Worm (Caenorhabditis elegans): Measurements from ENCODE around the gene txt-9.
A peak's percentile ranks its signal among the peaks of the same experiment; 100 is the strongest.

Gene txt-9

DNA sequence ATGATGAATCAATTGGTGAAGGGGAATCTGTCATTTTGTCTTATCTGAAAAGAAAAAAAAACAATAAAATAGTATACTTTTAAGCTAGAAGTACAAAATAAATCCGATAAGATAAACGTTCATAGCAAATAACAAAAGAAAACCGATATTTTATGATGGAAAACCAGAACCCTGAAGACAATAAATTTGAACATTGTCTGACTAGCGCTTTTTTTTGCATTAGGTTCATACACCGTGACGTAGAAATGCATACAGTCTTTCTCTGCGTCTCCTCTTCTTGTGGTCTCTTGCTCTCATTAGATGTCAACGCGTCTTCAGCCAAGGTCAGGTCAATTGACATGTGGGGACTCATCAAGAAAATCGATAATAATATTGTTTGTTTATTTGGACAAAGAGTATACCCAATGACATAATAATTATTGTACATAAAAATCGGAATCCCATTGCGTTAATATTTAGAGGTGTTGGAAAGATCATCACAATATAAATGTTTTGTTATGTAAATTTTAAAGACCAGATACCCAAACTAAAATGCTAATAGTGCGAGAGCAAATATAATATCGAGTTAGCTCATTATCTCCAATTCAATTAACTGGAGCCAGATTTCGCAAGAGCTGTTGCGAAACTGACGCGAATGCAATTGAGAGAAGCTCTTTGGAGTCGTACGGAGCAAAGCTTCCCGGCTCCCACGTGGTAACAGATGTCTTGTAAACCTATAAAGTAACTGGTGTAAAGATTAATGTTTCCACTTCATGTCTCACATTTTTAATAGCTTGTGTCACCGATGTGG lies 4.3 kb upstream of the txt-9 start, which contains the start of gene dsh-2 (continued):
- TF ChIP-seq egl-43 (GFP tag; IDR thresholded peaks at IDR 0.05) (no peak), Y105C5A.15 (GFP tag; IDR thresholded peaks at IDR 0.05) (no peak), F26F4.8 (GFP tag; conservative IDR thresholded peaks at IDR 0.05) (no peak), nhr-10 (tag; optimal IDR thresholded peaks at IDR 0.05) (no peak), tag-97 (GFP tag; IDR thresholded peaks at IDR 0.05) (no peak), nhr-237 (tag; optimal IDR thresholded peaks at IDR 0.05) (no peak), lin-39 (tag; optimal IDR thresholded peaks at IDR 0.05) (no peak), ceh-62 (tag; optimal IDR thresholded peaks at IDR 0.05) (no peak), nhr-11 (tag; optimal IDR thresholded peaks at IDR 0.05) (no peak), set-16 (GFP tag; IDR thresholded peaks at IDR 0.05) (no peak), mdt-29 (GFP tag; IDR thresholded peaks at IDR 0.05) (no peak), ceh-20 (GFP tag; IDR thresholded peaks at IDR 0.05) (no peak), T20F7.1 (GFP tag; optimal IDR thresholded peaks at IDR 0.05) (no peak), daf-12 (tag; optimal IDR thresholded peaks at IDR 0.05) (no peak), unc-130 (GFP tag; optimal IDR thresholded peaks at IDR 0.05) (peak; percentile 27), daf-19 (GFP tag; conservative IDR thresholded peaks at IDR 0.05) (no peak), mdl-1 (tag; optimal IDR thresholded peaks at IDR 0.05) (peak in 1 of 2 experiments; percentile 30), Y5F2A.4 (GFP tag; optimal IDR thresholded peaks at IDR 0.05) (no peak), ceh-44 (GFP tag; IDR thresholded peaks at IDR 0.05) (no peak), sdz-12 (GFP tag; optimal IDR thresholded peaks at IDR 0.05) (no peak), ZK546.5 (tag; optimal IDR thresholded peaks at IDR 0.05) (no peak), hif-1 (tag; optimal IDR thresholded peaks at IDR 0.05) (no peak), spr-3 (GFP tag; optimal IDR thresholded peaks at IDR 0.05) (no peak), duxl-1 (tag; optimal IDR thresholded peaks at IDR 0.05; ENCODE audit: poor library complexity) (peak; percentile 45)

DNA sequence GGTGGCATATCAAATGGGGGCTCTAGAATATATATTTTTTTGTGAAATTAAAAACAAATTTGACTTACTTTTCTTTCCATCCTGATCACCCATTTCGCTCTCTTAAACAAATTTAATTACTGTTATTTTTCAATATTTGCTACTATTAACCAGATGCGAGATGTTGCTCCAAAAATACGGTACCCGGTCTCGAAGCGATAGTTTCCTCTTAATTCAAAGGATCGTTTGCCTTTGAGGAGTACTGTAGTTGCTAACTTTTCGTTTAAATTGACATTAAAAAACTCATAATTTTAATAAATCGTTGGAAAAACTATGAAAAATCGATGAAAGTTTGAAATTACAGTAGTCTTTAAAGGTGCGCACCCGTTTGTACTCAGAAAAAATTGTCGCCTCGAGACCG lies 2.2 kb upstream of the txt-9 start, which contains the start of gene C04G6.4:
Gene C04G6.4, minus strand, starts transcription at position 101 of the 400 bp plus-strand sequence.
- TF ChIP-seq dmd-9 (GFP tag; IDR thresholded peaks at IDR 0.05) (no peak), dmd-8 (GFP tag; IDR thresholded peaks at IDR 0.05) (no peak), T20F7.1 (GFP tag; optimal IDR thresholded peaks at IDR 0.05) (no peak), hlh-11 (tag; optimal IDR thresholded peaks at IDR 0.05) (no peak), set-16 (GFP tag; IDR thresholded peaks at IDR 0.05) (no peak), F49E8.2 (tag; optimal IDR thresholded peaks at IDR 0.05; ENCODE audit: borderline replicate concordance) (no peak), Y105C5A.15 (GFP tag; IDR thresholded peaks at IDR 0.05) (no peak), Y75B8A.6 (GFP tag; IDR thresholded peaks at IDR 0.05) (no peak), ctbp-1 (GFP tag; IDR thresholded peaks at IDR 0.05) (no peak), unc-130 (GFP tag; optimal IDR thresholded peaks at IDR 0.05) (no peak), skn-1 (tag; optimal IDR thresholded peaks at IDR 0.05) (no peak), daf-19 (GFP tag; conservative IDR thresholded peaks at IDR 0.05) (no peak)

DNA sequence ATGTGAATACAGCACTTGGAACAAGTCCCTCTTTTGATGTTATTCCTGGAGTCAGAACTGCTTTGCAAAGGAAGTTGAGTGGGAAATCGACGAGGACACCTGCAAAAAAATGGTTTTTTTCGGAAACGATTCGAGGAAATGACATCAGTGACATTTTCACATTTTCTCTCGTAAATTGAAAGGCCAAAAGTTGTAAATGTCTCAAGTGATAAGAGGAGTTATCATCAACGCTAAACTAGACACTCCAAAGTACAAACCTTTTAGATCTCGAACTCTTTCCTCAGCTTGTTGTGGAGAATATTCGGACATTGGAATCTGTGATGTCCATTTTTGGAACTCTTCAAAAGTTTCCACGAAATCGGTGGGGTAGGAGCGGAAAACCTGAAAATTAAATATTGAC lies 1.4 kb upstream of the txt-9 start:
- TF ChIP-seq nhr-28 (tag; optimal IDR thresholded peaks at IDR 0.05), result peak; percentile 39
- TF ChIP-seq zfp-3 (GFP tag; conservative IDR thresholded peaks at IDR 0.05), result no peak
- TF ChIP-seq fkh-10 (GFP tag; optimal IDR thresholded peaks at IDR 0.05), result no peak
- peak; percentile 25; the same call in 1 of the 2 replicates for TF ChIP-seq dmd-6 (GFP tag; IDR thresholded peaks at IDR 0.05)

DNA sequence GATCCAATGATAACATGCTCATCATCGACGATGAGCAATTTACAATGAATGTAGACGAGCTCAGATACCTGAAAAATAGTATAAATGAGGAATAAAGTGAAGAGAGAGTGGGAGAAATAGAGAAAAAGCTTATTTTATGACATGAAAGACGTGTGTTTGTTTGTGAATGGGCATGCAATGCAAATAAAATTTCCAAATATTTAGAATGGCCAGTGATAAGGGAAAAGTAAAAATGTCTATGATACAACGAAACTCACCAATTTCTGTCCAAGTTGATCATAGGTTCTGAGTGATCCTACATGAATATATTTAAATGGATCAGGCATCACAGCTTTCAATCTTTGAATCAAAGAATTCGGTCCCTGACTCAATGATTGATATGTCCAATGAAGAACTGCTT lies 558 bp downstream of the txt-9 start:
- TF ChIP-seq pqm-1 (tag; optimal IDR thresholded peaks at IDR 0.05) (peak; percentile 19), nhr-111 (GFP tag; optimal IDR thresholded peaks at IDR 0.05) (no peak), nhr-28 (tag; optimal IDR thresholded peaks at IDR 0.05) (peak; percentile 15), T26A8.4 (GFP tag; IDR thresholded peaks at IDR 0.05) (no peak), lin-13 (GFP tag; optimal IDR thresholded peaks at IDR 0.05) (no peak), dve-1 (tag; optimal IDR thresholded peaks at IDR 0.05; ENCODE audit: insufficient read depth) (peak; percentile 33), mep-1 (tag; optimal IDR thresholded peaks at IDR 0.05) (no peak), snpc-4 (tag; optimal IDR thresholded peaks at IDR 0.05) (no peak), nhr-76 (tag; optimal IDR thresholded peaks at IDR 0.05) (no peak), zip-2 (tag; optimal IDR thresholded peaks at IDR 0.05) (no peak), mxl-3 (GFP tag; optimal IDR thresholded peaks at IDR 0.05) (no peak), unc-62 (GFP tag; optimal IDR thresholded peaks at IDR 0.05 in 1 of 2) (no peak), unc-62 (tag; optimal IDR thresholded peaks at IDR 0.05) (no peak)

Measured in whole organism, L4 larva.